Worm (Caenorhabditis elegans) whole organism, early embryonic: ENCODE measurements around the gene F31F7.1.

ENCODE experiments used
- B0310.2 ChIP-seq: sonication (generic microtip); optimal IDR thresholded peaks from 2 replicates; lab custom pipeline; 2016; ENCODE audit warnings: mild to moderate bottlenecking, missing genetic modification characterization, missing compliant biosample characterization
- F13C5.2 ChIP-seq: sonication (generic microtip); optimal IDR thresholded peaks from 2 replicates; lab custom pipeline; 2017; ENCODE audit warnings: mild to moderate bottlenecking, missing genetic modification characterization, inconsistent platforms, missing compliant biosample characterization
- aly-1 ChIP-seq: sonication (generic microtip); optimal IDR thresholded peaks from 2 replicates; lab custom pipeline; 2016; ENCODE audit warnings: missing genetic modification characterization, missing compliant biosample characterization
- ama-1 ChIP-seq: fragments of 150-350 bp; optimal IDR thresholded peaks from 2 replicates; lab custom pipeline; 2014
- ceh-13 ChIP-seq: fragments of 200-800 bp; sonication (Bioruptor generic); optimal IDR thresholded peaks from 2 replicates; lab custom pipeline; 2018; ENCODE audit warnings: mild to moderate bottlenecking, missing genetic modification characterization, missing compliant biosample characterization
- ceh-36 ChIP-seq: sonication (generic microtip); optimal IDR thresholded peaks from 2 replicates; lab custom pipeline; 2016; ENCODE audit warnings: missing genetic modification characterization, inconsistent platforms, missing compliant biosample characterization
- flt-1 ChIP-seq: fragments of 200-800 bp; sonication (Bioruptor generic); IDR thresholded peaks from 2 replicates; pipeline ENCODE4 v1.3.6; 2022; ENCODE audit warnings: missing genetic modification characterization, missing compliant biosample characterization
- hmbx-1 ChIP-seq: sonication (generic microtip); optimal IDR thresholded peaks from 2 replicates; lab custom pipeline; 2016; ENCODE audit warnings: mild to moderate bottlenecking, missing genetic modification characterization, missing compliant biosample characterization
- hnd-1 ChIP-seq: sonication (generic microtip); optimal IDR thresholded peaks from 2 replicates; lab custom pipeline; 2016; ENCODE audit warnings: missing genetic modification characterization, missing compliant biosample characterization
- pes-1 ChIP-seq: fragments of 200-800 bp; sonication (Bioruptor generic); IDR thresholded peaks from 2 replicates; pipeline ENCODE4 v1.3.6; 2022; ENCODE audit warnings: missing genetic modification reagents, missing genetic modification characterization, missing compliant biosample characterization
- scrt-1 ChIP-seq: fragments of 200-800 bp; sonication (Bioruptor generic); IDR thresholded peaks from 2 replicates; pipeline ENCODE4 v1.3.6; 2022; ENCODE audit warnings: missing genetic modification characterization, missing compliant biosample characterization
- sea-1 ChIP-seq: fragments of 200-800 bp; sonication (Bioruptor generic); conservative IDR thresholded peaks from 2 replicates; pipeline ENCODE4 v1.3.6; 2022; ENCODE audit warnings: missing genetic modification characterization, missing compliant biosample characterization
- tbx-11 ChIP-seq: fragments of 200-800 bp; sonication (Bioruptor generic); IDR thresholded peaks from 2 replicates; pipeline ENCODE4 v1.3.6; 2022; ENCODE audit warnings: missing genetic modification characterization, missing compliant biosample characterization
- tra-4 ChIP-seq: sonication (generic microtip); optimal IDR thresholded peaks from 2 replicates; lab custom pipeline; 2017; ENCODE audit warnings: missing genetic modification characterization, missing compliant biosample characterization

DNA sequence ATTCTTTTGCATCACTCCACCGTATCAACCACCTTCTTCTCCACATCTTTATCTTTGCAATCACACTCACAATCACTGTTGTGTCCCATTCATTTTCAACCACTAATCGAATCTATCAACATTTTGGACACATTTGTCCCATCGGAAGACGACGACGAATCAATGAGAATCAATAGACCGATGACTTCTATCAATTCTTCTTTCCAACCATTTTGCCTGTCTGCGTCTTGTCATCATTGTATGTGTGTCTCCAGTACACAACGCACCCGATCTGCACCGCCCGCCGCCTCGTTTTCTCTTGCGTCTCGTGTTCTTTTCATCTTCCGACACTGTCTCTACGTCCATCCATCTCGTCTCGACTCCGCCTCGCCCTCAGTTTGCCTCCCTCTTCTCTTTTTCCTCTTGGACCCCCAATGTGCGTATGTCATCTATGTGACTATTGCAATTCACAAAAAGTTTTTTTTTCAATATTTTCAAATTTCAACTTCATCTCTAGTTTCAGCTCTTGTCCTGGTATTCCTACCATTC lies 29.7 kb upstream of the F31F7.1 start, which contains the start of gene dmd-7:
- TF ChIP-seq ama-1 (lab: Kevin White, UChicago) (no peak), ceh-36 (no peak), sea-1 (no peak), B0310.2 (tag; lab: Kevin White, UChicago) (no peak), scrt-1 (GFP tag; lab: Robert Waterston, UW) (no peak), ceh-13 (no peak), hmbx-1 (tag; lab: Kevin White, UChicago) (no peak), tra-4 (tag; lab: Kevin White, UChicago) (no peak), pes-1 (GFP tag; lab: Robert Waterston, UW) (no peak), tbx-11 (no peak), flt-1 (0 out of 2 replicates have a peak, but pooled peaks have one; percentile 33), aly-1 (no peak), hnd-1 (tag; lab: Kevin White, UChicago) (no peak), F13C5.2 (tag; lab: Kevin White, UChicago) (peak; percentile 25)
